Worm (Caenorhabditis elegans): ENCODE measurements around the gene srx-125.

The srx-125 gene

DNA sequence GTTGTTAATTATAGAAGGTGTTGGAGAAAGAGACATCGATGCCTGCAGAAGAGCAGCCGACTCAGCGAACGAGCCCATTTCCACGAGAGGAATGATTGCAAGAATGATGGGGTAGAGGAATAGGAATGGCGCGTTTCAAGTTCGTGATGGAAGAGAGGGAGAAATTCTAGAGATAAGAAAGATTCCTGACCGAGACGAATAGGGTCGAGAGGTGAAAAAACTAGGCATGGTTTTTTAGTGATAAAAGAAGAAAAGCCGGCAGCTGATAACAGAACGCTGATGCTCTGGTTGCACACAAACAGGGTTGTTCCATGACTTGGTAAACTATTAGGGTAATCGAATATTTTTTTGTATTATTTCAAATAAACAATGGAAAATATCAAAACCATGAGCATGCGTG, 5.7 kb downstream of the srx-125 start:
- TF ChIP-seq fos-1 (tag; optimal IDR thresholded peaks at IDR 0.05) = peak; percentile 77
- no peak for TF ChIP-seq dmd-4 (tag; optimal IDR thresholded peaks at IDR 0.05)
- no peak for TF ChIP-seq skn-1 (tag; optimal IDR thresholded peaks at IDR 0.05)
- no peak for TF ChIP-seq unc-55 (GFP tag; optimal IDR thresholded peaks at IDR 0.05)

DNA sequence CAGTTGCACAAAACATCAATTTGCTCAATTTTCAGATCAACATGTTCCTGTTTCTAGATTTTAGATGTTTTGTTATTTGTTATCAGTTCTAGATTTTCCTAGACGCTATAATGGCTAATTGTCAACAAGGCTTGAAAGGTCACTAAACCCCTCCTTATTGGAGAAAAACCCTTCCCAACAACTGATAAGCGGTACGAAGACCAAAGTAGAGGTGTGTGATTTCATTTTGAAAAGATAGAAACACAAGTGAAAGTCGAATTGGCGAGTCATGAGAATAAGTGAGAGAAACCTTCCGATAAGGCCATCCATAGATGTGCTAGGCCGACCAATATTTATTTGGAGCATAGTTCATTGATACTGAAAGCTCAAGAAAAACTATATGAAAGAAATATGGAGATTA, 6.5 kb downstream of the srx-125 start:
- TF ChIP-seq gmeb-1 (tag; optimal IDR thresholded peaks at IDR 0.05) (peak; percentile 30), F13H6.1 (tag; optimal IDR thresholded peaks at IDR 0.05) (peak; percentile 46), egl-27 (tag; optimal IDR thresholded peaks at IDR 0.05) (peak; percentile 67), skn-1 (tag; optimal IDR thresholded peaks at IDR 0.05) (no peak), blmp-1 (tag; optimal IDR thresholded peaks at IDR 0.05; ENCODE audit: insufficient read depth) (peak; percentile 87), sma-3 (GFP tag; optimal IDR thresholded peaks at IDR 0.05) (peak; percentile 52), sma-9 (GFP tag; optimal IDR thresholded peaks at IDR 0.05) (peak; percentile 82), sma-9 (tag; optimal IDR thresholded peaks at IDR 0.05) (no peak), crh-2 (tag; optimal IDR thresholded peaks at IDR 0.05) (peak; percentile 62), lin-11 (tag; optimal IDR thresholded peaks at IDR 0.05) (no peak), nhr-12 (tag; optimal IDR thresholded peaks at IDR 0.05) (no peak), nhr-21 (tag; optimal IDR thresholded peaks at IDR 0.05) (peak; percentile 68), nhr-129 (tag; optimal IDR thresholded peaks at IDR 0.05) (peak; percentile 31), elt-3 (tag; optimal IDR thresholded peaks at IDR 0.05) (no peak), fos-1 (tag; optimal IDR thresholded peaks at IDR 0.05) (peak; percentile 91), lin-39 (tag; optimal IDR thresholded peaks at IDR 0.05) (no peak)

- peak; percentile 84 for TF ChIP-seq nhr-25 (tag; optimal IDR thresholded peaks at IDR 0.05)
- TF ChIP-seq crh-2 (tag; optimal IDR thresholded peaks at IDR 0.05) = peak; percentile 58
- TF ChIP-seq nhr-77 (tag; optimal IDR thresholded peaks at IDR 0.05) = no peak
- TF ChIP-seq nhr-237 (tag; optimal IDR thresholded peaks at IDR 0.05) = no peak
- no peak for TF ChIP-seq ceh-82 (tag; optimal IDR thresholded peaks at IDR 0.05)
- peak; percentile 22 for TF ChIP-seq lin-13 (GFP tag; optimal IDR thresholded peaks at IDR 0.05)
- no peak for TF ChIP-seq gmeb-1 (tag; optimal IDR thresholded peaks at IDR 0.05)
- TF ChIP-seq zag-1 (tag; optimal IDR thresholded peaks at IDR 0.05) = no peak
- TF ChIP-seq sem-4 (tag; optimal IDR thresholded peaks at IDR 0.05) = peak; percentile 45
- peak; percentile 52 for TF ChIP-seq nhr-21 (tag; optimal IDR thresholded peaks at IDR 0.05)
- peak; percentile 37 for TF ChIP-seq fos-1 (tag; optimal IDR thresholded peaks at IDR 0.05)
- TF ChIP-seq elt-1 (tag; optimal IDR thresholded peaks at IDR 0.05) = no peak
- no peak for TF ChIP-seq unc-55 (GFP tag; optimal IDR thresholded peaks at IDR 0.05)
- TF ChIP-seq nhr-129 (tag; optimal IDR thresholded peaks at IDR 0.05) = peak; percentile 13
- TF ChIP-seq sma-3 (GFP tag; optimal IDR thresholded peaks at IDR 0.05) = peak; percentile 50
- TF ChIP-seq lsy-2 (tag; optimal IDR thresholded peaks at IDR 0.05) = peak in 1 of 2 experiments; percentile 3
- TF ChIP-seq sma-9 (GFP tag; optimal IDR thresholded peaks at IDR 0.05) = peak; percentile 62
- no peak for TF ChIP-seq sma-9 (tag; optimal IDR thresholded peaks at IDR 0.05)
- peak; percentile 30 for TF ChIP-seq F13H6.1 (tag; optimal IDR thresholded peaks at IDR 0.05)
- TF ChIP-seq ceh-16 (tag; optimal IDR thresholded peaks at IDR 0.05) = peak; percentile 70
- no peak for TF ChIP-seq nhr-23 (tag; optimal IDR thresholded peaks at IDR 0.05)
- no peak for TF ChIP-seq skn-1 (tag; optimal IDR thresholded peaks at IDR 0.05)
- TF ChIP-seq blmp-1 (tag; optimal IDR thresholded peaks at IDR 0.05; ENCODE audit: insufficient read depth) = peak; percentile 15
- peak; percentile 62 for TF ChIP-seq egl-27 (tag; optimal IDR thresholded peaks at IDR 0.05)
Measured at ce11 chrV:13374532-13374931, 7.4 kb downstream of the srx-125 start.

DNA sequence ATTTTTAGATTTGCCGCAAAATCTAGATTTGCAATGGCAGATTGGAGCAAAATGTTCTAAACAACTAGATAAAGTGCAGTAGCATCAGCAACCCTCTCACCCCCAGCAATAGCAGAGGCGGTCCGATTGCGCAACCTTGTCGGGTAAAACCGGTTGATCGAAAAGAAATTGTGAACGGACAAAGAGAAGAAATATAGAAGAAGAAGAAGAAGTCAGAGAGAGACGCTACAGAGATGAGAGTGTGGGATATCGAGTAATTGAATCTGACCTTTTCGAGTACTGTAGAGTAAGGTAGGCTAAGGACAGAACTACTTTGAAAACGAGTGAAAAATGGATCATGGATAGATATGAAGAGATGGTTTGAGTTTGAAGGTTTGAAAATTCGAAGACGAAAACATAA, 8.7 kb downstream of the srx-125 start:
- TF ChIP-seq elt-1 (tag; optimal IDR thresholded peaks at IDR 0.05) (no peak), F13H6.1 (tag; optimal IDR thresholded peaks at IDR 0.05) (peak; percentile 62), nhr-11 (tag; optimal IDR thresholded peaks at IDR 0.05) (no peak), nhr-25 (tag; optimal IDR thresholded peaks at IDR 0.05) (peak; percentile 79), nhr-129 (tag; optimal IDR thresholded peaks at IDR 0.05) (peak; percentile 13), sma-9 (GFP tag; optimal IDR thresholded peaks at IDR 0.05) (peak; percentile 43), sma-9 (tag; optimal IDR thresholded peaks at IDR 0.05) (no peak), fos-1 (tag; optimal IDR thresholded peaks at IDR 0.05) (peak; percentile 24), lsy-2 (tag; optimal IDR thresholded peaks at IDR 0.05) (peak in 1 of 2 experiments; percentile 15), lin-13 (GFP tag; optimal IDR thresholded peaks at IDR 0.05) (peak; percentile 7), nhr-10 (tag; optimal IDR thresholded peaks at IDR 0.05) (no peak), mbf-1 (tag; optimal IDR thresholded peaks at IDR 0.05) (no peak), egl-27 (tag; optimal IDR thresholded peaks at IDR 0.05) (peak; percentile 59), ztf-11 (tag; optimal IDR thresholded peaks at IDR 0.05) (no peak), sma-3 (GFP tag; optimal IDR thresholded peaks at IDR 0.05) (peak; percentile 17), nhr-6 (tag; optimal IDR thresholded peaks at IDR 0.05) (no peak), Y55F3AM.14 (GFP tag; optimal IDR thresholded peaks at IDR 0.05) (no peak), blmp-1 (tag; optimal IDR thresholded peaks at IDR 0.05; ENCODE audit: insufficient read depth) (peak; percentile 22), ceh-16 (tag; optimal IDR thresholded peaks at IDR 0.05) (peak; percentile 68)
